Fruit fly (Drosophila melanogaster): Measurements from ENCODE around the gene Pa1.

- TF ChIP-seq psq (optimal IDR thresholded peaks at IDR 0.05) = no peak
- no peak for TF ChIP-seq CG8478 (optimal IDR thresholded peaks at IDR 0.05)
- no peak for TF ChIP-seq usp (GFP tag; optimal IDR thresholded peaks at IDR 0.05)
- no peak for TF ChIP-seq Dll (optimal IDR thresholded peaks at IDR 0.05)
- TF ChIP-seq pan (optimal IDR thresholded peaks at IDR 0.05) = no peak
- TF ChIP-seq EcR (GFP tag; optimal IDR thresholded peaks at IDR 0.05) = no peak
Observed at dm6 chrX:11390625-11391363, 31.8 kb downstream of the Pa1 start.

Measured in whole organism.